Fruit fly (Drosophila melanogaster) whole organism, adult: ENCODE measurements around the gene COX6B.

Experiments used
- CG11617 ChIP-seq: fragments of 200-800 bp; sonication (Bioruptor generic); optimal IDR thresholded peaks from 2 replicates; lab custom pipeline; 2017; ENCODE audit warnings: mild to moderate bottlenecking, missing biosample characterization, missing genetic modification reagents, missing genetic modification characterization
- CG12768 ChIP-seq: fragments of 200-800 bp; sonication (Bioruptor generic); optimal IDR thresholded peaks from 2 replicates; lab custom pipeline; 2017; ENCODE audit warnings: missing biosample characterization, missing genetic modification characterization, mild to moderate bottlenecking, moderate library complexity, missing genetic modification reagents
- CG1620 ChIP-seq: fragments of 200-800 bp; sonication (Bioruptor generic); optimal IDR thresholded peaks from 2 replicates; lab custom pipeline; 2016; ENCODE audit warnings: missing biosample characterization, missing genetic modification characterization
- CG33017 ChIP-seq: fragments of 200-800 bp; sonication (Bioruptor generic); optimal IDR thresholded peaks from 2 replicates; lab custom pipeline; 2018; ENCODE audit warnings: missing biosample characterization, mild to moderate bottlenecking, missing genetic modification characterization, moderate library complexity
- CG5204 ChIP-seq: fragments of 200-800 bp; sonication (Bioruptor generic); optimal IDR thresholded peaks from 2 replicates; lab custom pipeline; 2016; ENCODE audit warnings: missing biosample characterization, missing genetic modification characterization
- CG7045 ChIP-seq: fragments of 200-800 bp; sonication (Bioruptor generic); optimal IDR thresholded peaks from 2 replicates; lab custom pipeline; 2017; ENCODE audit warnings: missing biosample characterization, mild to moderate bottlenecking, missing genetic modification characterization
- CG7101 ChIP-seq: fragments of 200-800 bp; sonication (Bioruptor generic); optimal IDR thresholded peaks from 2 replicates; lab custom pipeline; 2018; ENCODE audit warnings: missing biosample characterization, mild to moderate bottlenecking, missing genetic modification characterization, moderate library complexity
- Clk ChIP-seq: fragments of 200-800 bp; sonication (Bioruptor generic); optimal IDR thresholded peaks from 2 replicates; lab custom pipeline; 2017; ENCODE audit warnings: missing biosample characterization, missing genetic modification characterization
- Crg-1 ChIP-seq: fragments of 200-800 bp; sonication (Bioruptor generic); optimal IDR thresholded peaks from 2 replicates; lab custom pipeline; 2016; ENCODE audit warnings: missing biosample characterization, missing genetic modification characterization
- cnc ChIP-seq, 2 experiments: fragments of >200 bp; optimal IDR thresholded peaks; 2 replicates each; lab custom pipeline; 2017
- ovo ChIP-seq: fragments of 200-800 bp; sonication (Bioruptor generic); optimal IDR thresholded peaks from 2 replicates; lab custom pipeline; 2016; ENCODE audit warnings: missing biosample characterization, missing genetic modification characterization
- tj ChIP-seq: fragments of 200-800 bp; sonication (Bioruptor generic); optimal IDR thresholded peaks from 3 replicates; lab custom pipeline; 2017; ENCODE audit warnings: missing biosample characterization, mild to moderate bottlenecking, missing genetic modification characterization, moderate library complexity
- toe ChIP-seq: fragments of 200-800 bp; sonication (Bioruptor generic); optimal IDR thresholded peaks from 2 replicates; lab custom pipeline; 2016; ENCODE audit warnings: missing biosample characterization, missing genetic modification characterization

DNA sequence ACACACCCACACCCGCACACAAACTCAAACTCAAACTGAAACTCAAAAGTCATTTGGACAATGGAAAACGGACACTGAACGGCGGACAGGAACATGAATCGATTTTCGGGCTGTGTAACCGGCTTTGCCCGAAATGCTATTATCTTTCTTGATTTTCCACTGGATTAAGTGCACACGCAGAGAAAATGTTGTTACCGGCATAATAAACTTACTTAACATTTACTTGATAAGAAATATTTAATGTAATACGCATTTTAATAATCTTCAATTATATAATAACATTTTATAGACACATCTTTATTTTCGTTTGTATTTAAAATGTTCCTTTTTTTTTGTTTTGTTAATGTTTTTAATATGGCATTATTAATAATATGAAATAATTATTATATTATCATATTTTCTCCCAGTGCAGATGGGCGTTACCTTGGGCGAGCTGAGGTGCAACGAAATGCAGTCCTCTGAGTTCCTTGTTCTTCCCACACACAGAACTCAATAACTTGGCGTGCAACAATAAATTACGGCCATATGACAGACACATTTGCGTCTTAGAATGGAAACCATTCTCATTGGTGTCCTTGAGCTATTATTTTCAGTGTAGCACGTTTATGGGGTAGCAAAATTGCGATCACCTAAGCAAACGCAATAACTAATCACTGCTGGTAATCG, 20.8 kb upstream of the COX6B start, which contains the start of gene CG12702:
- no peak for TF ChIP-seq CG1620 (GFP tag; lab: Kevin White, UChicago)
- TF ChIP-seq toe (GFP tag; lab: Kevin White, UChicago) = no peak
- TF ChIP-seq CG7101 = no peak
- TF ChIP-seq tj (GFP tag; lab: Kevin White, UChicago) = no peak
- TF ChIP-seq Crg-1 = no peak
- no peak for TF ChIP-seq CG12768
- no peak for TF ChIP-seq CG33017 (tag; lab: Kevin White, UChicago)
- no peak for TF ChIP-seq CG7045 (GFP tag; lab: Kevin White, UChicago)
- TF ChIP-seq CG11617 (GFP tag; lab: Kevin White, UChicago) = no peak
- no peak for TF ChIP-seq Clk
- TF ChIP-seq cnc (optimal IDR thresholded peaks at IDR 0.05; lab: Kevin White, UChicago) = no peak
- TF ChIP-seq ovo (GFP tag; lab: Kevin White, UChicago) = no peak
- no peak for TF ChIP-seq CG5204 (GFP tag; lab: Kevin White, UChicago)
